Fruit fly (Drosophila melanogaster) whole organism, embryonic: ENCODE results near the gene CG3014.
A peak's percentile ranks its signal among the peaks of the same experiment; 100 is the strongest.

Experiments
- ATbp ChIP-seq: fragments of 200-800 bp; sonication (Bioruptor generic); optimal IDR thresholded peaks from 2 replicates; lab custom pipeline; 2017; ENCODE audit warnings: missing biosample characterization, mild to moderate bottlenecking, missing genetic modification characterization, missing genetic modification reagents
- Abd-B ChIP-seq: fragments of 200-800 bp; sonication (Bioruptor generic); optimal IDR thresholded peaks from 2 replicates; lab custom pipeline; 2018; ENCODE audit warnings: missing biosample characterization, mild to moderate bottlenecking, missing genetic modification characterization, moderate library complexity
- Atf6 ChIP-seq: fragments of 200-800 bp; sonication (Bioruptor generic); IDR thresholded peaks from 2 replicates; pipeline ENCODE4 v1.3.6; 2022; ENCODE audit warnings: missing biosample characterization, missing genetic modification characterization
- B-H2 ChIP-seq: fragments of 200-800 bp; sonication (Bioruptor generic); optimal IDR thresholded peaks from 2 replicates; lab custom pipeline; 2018; ENCODE audit warnings: missing biosample characterization, mild to moderate bottlenecking, missing genetic modification characterization
- CG10366 ChIP-seq: fragments of 200-800 bp; sonication (Bioruptor generic); IDR thresholded peaks from 2 replicates; pipeline ENCODE4 v1.3.6; 2022; ENCODE audit warnings: missing biosample characterization, missing genetic modification characterization
- CG10543 ChIP-seq: fragments of 200-800 bp; sonication (Bioruptor generic); optimal IDR thresholded peaks from 3 replicates; lab custom pipeline; 2017; ENCODE audit warnings: missing biosample characterization, mild to moderate bottlenecking, missing genetic modification characterization, moderate library complexity
- CG11456 ChIP-seq: fragments of 200-800 bp; sonication (Bioruptor generic); IDR thresholded peaks from 3 replicates; pipeline ENCODE4 v1.3.6; 2022; ENCODE audit warnings: missing biosample characterization, missing genetic modification characterization
- CG11695 ChIP-seq: fragments of 200-800 bp; sonication (Bioruptor generic); IDR thresholded peaks from 3 replicates; pipeline ENCODE4 v1.3.6; 2022; ENCODE audit warnings: missing biosample characterization, missing genetic modification characterization
- CG12391 ChIP-seq: fragments of 200-800 bp; sonication (Bioruptor generic); optimal IDR thresholded peaks from 3 replicates; lab custom pipeline; 2018; ENCODE audit warnings: missing biosample characterization, mild to moderate bottlenecking, missing genetic modification characterization, moderate library complexity
- CG12942 ChIP-seq: fragments of 200-800 bp; sonication (Bioruptor generic); optimal IDR thresholded peaks from 3 replicates; lab custom pipeline; 2016; ENCODE audit warnings: missing biosample characterization, missing genetic modification characterization
- CG15514 ChIP-seq: fragments of 200-800 bp; sonication (Bioruptor generic); optimal IDR thresholded peaks from 3 replicates; lab custom pipeline; 2017; ENCODE audit warnings: missing biosample characterization, missing genetic modification characterization, mild to moderate bottlenecking, moderate library complexity, missing genetic modification reagents
- CG42726 ChIP-seq: fragments of 200-800 bp; sonication (Bioruptor generic); IDR thresholded peaks from 2 replicates; pipeline ENCODE4 v1.3.6; 2022; ENCODE audit warnings: missing biosample characterization, missing genetic modification characterization; ENCODE audit not compliant: partially characterized antibody
- CG4854 ChIP-seq: fragments of 200-800 bp; sonication (Bioruptor generic); optimal IDR thresholded peaks from 2 replicates; lab custom pipeline; 2016; ENCODE audit warnings: missing biosample characterization, missing genetic modification characterization, inconsistent platforms
- CG5245 ChIP-seq: fragments of 200-800 bp; sonication (Bioruptor generic); optimal IDR thresholded peaks from 3 replicates; lab custom pipeline; 2016; ENCODE audit warnings: missing biosample characterization, missing genetic modification characterization
- CG7839 ChIP-seq: fragments of 200-800 bp; sonication (Bioruptor generic); optimal IDR thresholded peaks from 3 replicates; lab custom pipeline; 2018; ENCODE audit warnings: missing biosample characterization, mild to moderate bottlenecking, missing genetic modification characterization, moderate library complexity
- CG8388 ChIP-seq: fragments of 200-800 bp; sonication (Bioruptor generic); optimal IDR thresholded peaks from 2 replicates; lab custom pipeline; 2019; ENCODE audit warnings: missing biosample characterization, mild to moderate bottlenecking, missing genetic modification characterization, moderate library complexity
- CG9215 ChIP-seq: fragments of 200-800 bp; sonication (Bioruptor generic); IDR thresholded peaks from 2 replicates; pipeline ENCODE4 v1.3.6; 2022; ENCODE audit warnings: missing biosample characterization, missing genetic modification characterization
- CG9437 ChIP-seq: fragments of 200-800 bp; sonication (Bioruptor generic); optimal IDR thresholded peaks from 2 replicates; lab custom pipeline; 2018; ENCODE audit warnings: missing biosample characterization, mild to moderate bottlenecking, missing genetic modification characterization
- CG9817 ChIP-seq: fragments of 200-800 bp; sonication (Bioruptor generic); optimal IDR thresholded peaks from 2 replicates; lab custom pipeline; 2018; ENCODE audit warnings: missing biosample characterization, mild to moderate bottlenecking, missing genetic modification characterization, moderate library complexity
- Dbx ChIP-seq: fragments of 200-800 bp; sonication (Bioruptor generic); IDR thresholded peaks from 3 replicates; pipeline ENCODE4 v1.3.6; 2022; ENCODE audit warnings: missing biosample characterization, missing genetic modification characterization
- E2f2 ChIP-seq: fragments of 200-800 bp; sonication (Bioruptor generic); IDR thresholded peaks from 2 replicates; pipeline ENCODE4 v1.3.6; 2022; ENCODE audit warnings: missing biosample characterization, missing genetic modification characterization
- Gug ChIP-seq: fragments of 200-800 bp; sonication (Bioruptor generic); IDR thresholded peaks from 4 replicates; pipeline ENCODE4 v1.3.6; 2022; ENCODE audit warnings: missing biosample characterization, missing genetic modification characterization
- H15 ChIP-seq: fragments of 200-800 bp; sonication (Bioruptor generic); IDR thresholded peaks from 3 replicates; pipeline ENCODE4 v1.3.6; 2022; ENCODE audit warnings: missing biosample characterization, missing genetic modification characterization
- Kr ChIP-seq: fragments of 200-800 bp; sonication (Bioruptor generic); optimal IDR thresholded peaks from 2 replicates; lab custom pipeline; 2017; ENCODE audit warnings: missing biosample characterization, mild to moderate bottlenecking, missing genetic modification characterization
- Max ChIP-seq: fragments of 200-800 bp; sonication (Bioruptor generic); optimal IDR thresholded peaks from 2 replicates; lab custom pipeline; 2016; ENCODE audit warnings: missing biosample characterization, mild to moderate bottlenecking, missing genetic modification characterization
- NC2α ChIP-seq: fragments of 200-800 bp; sonication (Bioruptor generic); optimal IDR thresholded peaks from 2 replicates; lab custom pipeline; 2016; ENCODE audit warnings: missing biosample characterization, missing genetic modification characterization
- NFAT ChIP-seq: fragments of 200-800 bp; sonication (Bioruptor generic); IDR thresholded peaks from 2 replicates; pipeline ENCODE4 v1.3.6; 2022; ENCODE audit warnings: missing biosample characterization, missing genetic modification characterization
- Pdp1 ChIP-seq, 2 experiments: fragments of 200-800 bp; sonication (Bioruptor generic); optimal IDR thresholded peaks; 3 replicates each; lab custom pipeline; 2016; ENCODE audit warnings: missing biosample characterization in 2 of 2, missing genetic modification characterization in 2 of 2, mild to moderate bottlenecking in 1 of 2, moderate library complexity in 1 of 2
- Ptx1 ChIP-seq: fragments of 200-800 bp; sonication (Bioruptor generic); IDR thresholded peaks from 2 replicates; pipeline ENCODE4 v1.3.6; 2022; ENCODE audit warnings: missing biosample characterization, missing genetic modification characterization
- Rfx ChIP-seq: fragments of 200-800 bp; sonication (Bioruptor generic); IDR thresholded peaks from 2 replicates; pipeline ENCODE4 v1.3.6; 2022; ENCODE audit warnings: missing biosample characterization, missing genetic modification characterization
- Scr ChIP-seq: fragments of 200-800 bp; sonication (Bioruptor generic); IDR thresholded peaks from 2 replicates; pipeline ENCODE4 v1.3.6; 2022; ENCODE audit warnings: missing biosample characterization, missing genetic modification characterization; ENCODE audit not compliant: partially characterized antibody
- Side ChIP-seq: fragments of 200-800 bp; sonication (Bioruptor generic); optimal IDR thresholded peaks from 2 replicates; lab custom pipeline; 2016; ENCODE audit warnings: missing biosample characterization, missing genetic modification characterization
- Sox102F ChIP-seq: fragments of 200-800 bp; sonication (Bioruptor generic); optimal IDR thresholded peaks from 2 replicates; lab custom pipeline; 2018; ENCODE audit warnings: missing biosample characterization, mild to moderate bottlenecking, missing genetic modification characterization, moderate library complexity
- Trl ChIP-seq, 3 experiments: fragments of >200 bp in 2 of 3; fragments of 200-800 bp in 1 of 3; sonication (Bioruptor generic) in 1 of 3; optimal IDR thresholded peaks; 2 replicates in 1 of 3; 3 replicates in 2 of 3; lab custom pipeline; 2016 to 2017; ENCODE audit warnings: missing biosample characterization in 1 of 3, missing genetic modification characterization in 1 of 3
- Xbp1 ChIP-seq: fragments of 200-800 bp; sonication (Bioruptor generic); optimal IDR thresholded peaks from 3 replicates; lab custom pipeline; 2016; ENCODE audit warnings: missing biosample characterization, mild to moderate bottlenecking, missing genetic modification characterization
- croc ChIP-seq: fragments of 200-800 bp; sonication (Bioruptor generic); conservative IDR thresholded peaks from 3 replicates; pipeline ENCODE4 v1.3.6; 2022; ENCODE audit warnings: missing biosample characterization, missing genetic modification characterization
- exex ChIP-seq: fragments of 200-800 bp; sonication (Bioruptor generic); optimal IDR thresholded peaks from 4 replicates; lab custom pipeline; 2018; ENCODE audit warnings: missing biosample characterization, mild to moderate bottlenecking, missing genetic modification characterization, moderate library complexity
- fd96Cb ChIP-seq: fragments of 200-800 bp; sonication (Bioruptor generic); optimal IDR thresholded peaks from 2 replicates; lab custom pipeline; 2018; ENCODE audit warnings: missing biosample characterization, mild to moderate bottlenecking, missing genetic modification characterization, moderate library complexity
- insv ChIP-seq, 2 experiments: fragments of 200-800 bp; sonication (Bioruptor generic); optimal IDR thresholded peaks; 3 replicates each; lab custom pipeline; 2016 to 2018; ENCODE audit warnings: missing biosample characterization in 2 of 2, missing genetic modification characterization in 2 of 2
- lab ChIP-seq: fragments of 200-800 bp; sonication (Bioruptor generic); optimal IDR thresholded peaks from 3 replicates; lab custom pipeline; 2017; ENCODE audit warnings: missing biosample characterization, missing genetic modification characterization, mild to moderate bottlenecking, moderate library complexity, missing genetic modification reagents
- nerfin-2 ChIP-seq: fragments of 200-800 bp; sonication (Bioruptor generic); IDR thresholded peaks from 2 replicates; pipeline ENCODE4 v1.3.6; 2022; ENCODE audit warnings: missing biosample characterization, missing genetic modification characterization; ENCODE audit not compliant: partially characterized antibody
- org-1 ChIP-seq: fragments of 200-800 bp; sonication (Bioruptor generic); optimal IDR thresholded peaks from 2 replicates; lab custom pipeline; 2017; ENCODE audit warnings: missing biosample characterization, missing genetic modification characterization
- pzg ChIP-seq: fragments of 200-800 bp; sonication (Bioruptor generic); optimal IDR thresholded peaks from 3 replicates; lab custom pipeline; 2018; ENCODE audit warnings: missing biosample characterization, mild to moderate bottlenecking, missing genetic modification characterization, moderate library complexity
- sc ChIP-seq, 3 experiments: fragments of >200 bp in 2 of 3; fragments of 200-800 bp in 1 of 3; sonication (Bioruptor generic) in 1 of 3; optimal IDR thresholded peaks; 2 replicates in 2 of 3; 3 replicates in 1 of 3; lab custom pipeline; 2017; ENCODE audit warnings: mild to moderate bottlenecking in 1 of 3, missing biosample characterization in 1 of 3, missing genetic modification characterization in 1 of 3, missing genetic modification reagents in 1 of 3
- sima ChIP-seq: fragments of 200-800 bp; sonication (Bioruptor generic); optimal IDR thresholded peaks from 2 replicates; lab custom pipeline; 2016; ENCODE audit warnings: missing biosample characterization, missing genetic modification characterization
- tgo ChIP-seq: fragments of 200-800 bp; sonication (Bioruptor generic); IDR thresholded peaks from 3 replicates; pipeline ENCODE4 v1.3.6; 2022; ENCODE audit warnings: missing biosample characterization, missing genetic modification characterization
- trem ChIP-seq: fragments of 200-800 bp; optimal IDR thresholded peaks from 3 replicates; lab custom pipeline; 2019; ENCODE audit warnings: missing biosample characterization, mild to moderate bottlenecking, missing genetic modification characterization, moderate library complexity

The CG3014 gene

dm6 chr3R:7813981-7814529, 11.5 kb upstream of the CG3014 start, which contains the start of gene CG34384 (continued):
- TF ChIP-seq CG9437 (peak; percentile 40), sima (no peak), sc (optimal IDR thresholded peaks at IDR 0.05; lab: Kevin White, UChicago) (no peak), sc (GFP tag; optimal IDR thresholded peaks at IDR 0.05; lab: Kevin White, UChicago) (no peak), CG8388 (peak; percentile 38), NC2α (no peak), Kr (no peak), Scr (GFP tag; lab: Robert Waterston, UW) (no peak), CG11695 (GFP tag; lab: Robert Waterston, UW) (0 out of 3 replicates have a peak, but pooled peaks have one; percentile 38), E2f2 (GFP tag; lab: Robert Waterston, UW) (no peak), Xbp1 (peak; percentile 40), Atf6 (GFP tag; lab: Robert Waterston, UW) (0 out of 2 replicates have a peak, but pooled peaks have one; percentile 32), exex (tag; lab: Kevin White, UChicago) (peak; percentile 17), CG9215 (GFP tag; lab: Robert Waterston, UW) (peak; percentile 30), tgo (no peak), CG11456 (0 out of 3 replicates have a peak, but pooled peaks have one; percentile 68), Dbx (GFP tag; lab: Robert Waterston, UW) (0 out of 3 replicates have a peak, but pooled peaks have one; percentile 36), insv (GFP tag; optimal IDR thresholded peaks at IDR 0.05; lab: Kevin White, UChicago) (peak in 1 of 2 experiments; percentile 28), CG12942 (GFP tag; lab: Kevin White, UChicago) (peak; percentile 6), CG9817 (tag; lab: Kevin White, UChicago) (peak; percentile 51), ATbp (GFP tag; lab: Kevin White, UChicago) (peak; percentile 15), CG12391 (peak; percentile 45), H15 (no peak), trem (tag; lab: Kevin White, UChicago) (no peak), pzg (no peak), Gug (GFP tag; lab: Robert Waterston, UW) (peak; percentile 65; the same call in 2 of the 4 replicates), CG42726 (GFP tag; lab: Robert Waterston, UW) (no peak), B-H2 (peak; percentile 5), lab (GFP tag; lab: Kevin White, UChicago) (peak; percentile 74), Abd-B (GFP tag; lab: Kevin White, UChicago) (no peak), Max (GFP tag; lab: Kevin White, UChicago) (peak; percentile 39), CG7839 (tag; lab: Kevin White, UChicago) (peak; percentile 60), nerfin-2 (GFP tag; lab: Robert Waterston, UW) (no peak), Rfx (GFP tag; lab: Robert Waterston, UW) (peak; percentile 29; the same call in 1 of the 2 replicates), Sox102F (GFP tag; lab: Kevin White, UChicago) (peak; percentile 23), fd96Cb (tag; lab: Kevin White, UChicago) (peak; percentile 31), CG5245 (GFP tag; lab: Kevin White, UChicago) (peak; percentile 42), org-1 (peak; percentile 72), Side (peak; percentile 31), Trl (optimal IDR thresholded peaks at IDR 0.05; lab: Kevin White, UChicago) (no peak), Trl (GFP tag; optimal IDR thresholded peaks at IDR 0.05; lab: Kevin White, UChicago) (peak; percentile 17), CG10543 (GFP tag; lab: Kevin White, UChicago) (peak; percentile 84), CG15514 (peak; percentile 86), CG4854 (GFP tag; lab: Kevin White, UChicago) (peak; percentile 5), Ptx1 (GFP tag; lab: Robert Waterston, UW) (no peak; the same call in 1 of the 2 replicates), NFAT (GFP tag; lab: Robert Waterston, UW) (peak; percentile 41; the same call in 1 of the 2 replicates), croc (GFP tag; lab: Robert Waterston, UW) (0 out of 3 replicates have a peak, but pooled peaks have one; percentile 36), CG10366 (no peak), Pdp1 (GFP tag; optimal IDR thresholded peaks at IDR 0.05; lab: Kevin White, UChicago) (peak; percentile 21 to 51)
